Fruit fly (Drosophila melanogaster) whole organism, embryonic: ENCODE data around the gene CG5835.

Source experiments
- Aef1 ChIP-seq: fragments of 200-800 bp; sonication (Bioruptor generic); IDR thresholded peaks from 3 replicates; pipeline ENCODE4 v1.3.6; 2022; ENCODE audit warnings: missing biosample characterization, missing genetic modification characterization
- CG11560 ChIP-seq: fragments of 200-800 bp; sonication (Bioruptor generic); IDR thresholded peaks from 3 replicates; pipeline ENCODE4 v1.3.6; 2022; ENCODE audit warnings: missing biosample characterization, missing genetic modification characterization
- CG12104 ChIP-seq: fragments of 200-800 bp; sonication (Bioruptor generic); optimal IDR thresholded peaks from 3 replicates; lab custom pipeline; 2016; ENCODE audit warnings: missing biosample characterization, missing genetic modification characterization
- CG15696 ChIP-seq: fragments of 200-800 bp; sonication (Bioruptor generic); optimal IDR thresholded peaks from 2 replicates; lab custom pipeline; 2019; ENCODE audit warnings: missing biosample characterization, mild to moderate bottlenecking, missing genetic modification characterization, moderate library complexity
- CG31224 ChIP-seq: fragments of 200-800 bp; sonication (Bioruptor generic); IDR thresholded peaks from 2 replicates; pipeline ENCODE4 v1.3.6; 2022; ENCODE audit warnings: missing biosample characterization, missing genetic modification characterization
- CG34422 ChIP-seq: fragments of 200-800 bp; sonication (Bioruptor generic); IDR thresholded peaks from 3 replicates; pipeline ENCODE4 v1.3.6; 2022; ENCODE audit warnings: missing biosample characterization, missing genetic modification characterization
- CG7357 ChIP-seq: fragments of 200-800 bp; sonication (Bioruptor generic); IDR thresholded peaks from 3 replicates; pipeline ENCODE4 v1.3.6; 2022; ENCODE audit warnings: missing biosample characterization, missing genetic modification characterization
- Sry-β ChIP-seq: fragments of 200-800 bp; sonication (Bioruptor generic); optimal IDR thresholded peaks from 2 replicates; lab custom pipeline; 2018; ENCODE audit warnings: missing biosample characterization, mild to moderate bottlenecking, missing genetic modification characterization, moderate library complexity
- slou ChIP-seq: fragments of 200-800 bp; sonication (Bioruptor generic); optimal IDR thresholded peaks from 3 replicates; lab custom pipeline; 2016; ENCODE audit warnings: missing biosample characterization, missing genetic modification characterization
- unc-4 ChIP-seq: fragments of 200-800 bp; sonication (Bioruptor generic); IDR thresholded peaks from 2 replicates; pipeline ENCODE4 v1.3.6; 2022; ENCODE audit warnings: missing biosample characterization, missing genetic modification characterization; ENCODE audit not compliant: partially characterized antibody

- no peak for TF ChIP-seq CG15696
- TF ChIP-seq CG34422 (GFP tag; lab: Robert Waterston, UW) = no peak
- TF ChIP-seq Aef1 (GFP tag; lab: Robert Waterston, UW) = no peak
- TF ChIP-seq CG7357 = no peak
- TF ChIP-seq CG31224 (GFP tag; lab: Robert Waterston, UW) = no peak
- TF ChIP-seq CG12104 = no peak
- no peak for TF ChIP-seq Sry-β
- no peak for TF ChIP-seq slou (GFP tag; lab: Kevin White, UChicago)
- no peak for TF ChIP-seq CG11560 (tag; lab: Robert Waterston, UW)
- no peak for TF ChIP-seq unc-4 (GFP tag; lab: Robert Waterston, UW)
Observed at dm6 chr3R:19176700-19177099, 23.2 kb upstream of the CG5835 start, which contains the start of gene CG14282.
